Worm (Caenorhabditis elegans): ENCODE measurements around the gene Y69A2AR.32.

Gene Y69A2AR.32

ce11 chrIV:2642673-2643072 lies 32.4 kb downstream of the Y69A2AR.32 start, which contains the start of gene ric-8:
Gene ric-8 (plus strand): TSS chrIV:2642973.
- TF ChIP-seq Y48G9A.11 (GFP tag; IDR thresholded peaks at IDR 0.05) (peak; percentile 40; the same call in 1 of the 2 replicates), lin-13 (GFP tag; optimal IDR thresholded peaks at IDR 0.05) (no peak)

- TF ChIP-seq Y5F2A.4 (GFP tag; optimal IDR thresholded peaks at IDR 0.05) (no peak), mxl-3 (GFP tag; optimal IDR thresholded peaks at IDR 0.05) (no peak), ceh-28 (tag; optimal IDR thresholded peaks at IDR 0.05) (peak; percentile 78), unc-62 (GFP tag; optimal IDR thresholded peaks at IDR 0.05 in 1 of 2) (peak in 1 of 2 experiments; percentile 19), unc-62 (tag; optimal IDR thresholded peaks at IDR 0.05) (no peak), nhr-28 (tag; optimal IDR thresholded peaks at IDR 0.05) (no peak)
Measured at ce11 chrIV:2650031-2650430, 39.8 kb downstream of the Y69A2AR.32 start.

ce11 chrIV:2654965-2655364 lies 44.7 kb downstream of the Y69A2AR.32 start:
- TF ChIP-seq nhr-10 (tag; optimal IDR thresholded peaks at IDR 0.05), result no peak
- TF ChIP-seq set-16 (GFP tag; IDR thresholded peaks at IDR 0.05), result no peak
- TF ChIP-seq snpc-1.2 (GFP tag; IDR thresholded peaks at IDR 0.05), result peak; percentile 75; the same call in 1 of the 2 replicates
- no peak for TF ChIP-seq F44E2.7 (GFP tag; IDR thresholded peaks at IDR 0.05)
- TF ChIP-seq sdz-12 (GFP tag; optimal IDR thresholded peaks at IDR 0.05), result no peak
- no peak for TF ChIP-seq zag-1 (tag; optimal IDR thresholded peaks at IDR 0.05)
- TF ChIP-seq dmd-6 (GFP tag; IDR thresholded peaks at IDR 0.05), result no peak
- TF ChIP-seq T20F7.1 (GFP tag; optimal IDR thresholded peaks at IDR 0.05), result no peak
- TF ChIP-seq ceh-32 (tag; optimal IDR thresholded peaks at IDR 0.05; ENCODE audit: poor library complexity), result no peak
- TF ChIP-seq fos-1 (tag; optimal IDR thresholded peaks at IDR 0.05), result no peak
- TF ChIP-seq zip-11 (GFP tag; IDR thresholded peaks at IDR 0.05), result no peak
- 0 out of 2 replicates have a peak, but pooled peaks have one; percentile 3 for TF ChIP-seq ceh-44 (GFP tag; IDR thresholded peaks at IDR 0.05)
- TF ChIP-seq ama-1 (optimal IDR thresholded peaks at IDR 0.05), result no peak
- TF ChIP-seq zfp-2 (tag; optimal IDR thresholded peaks at IDR 0.05), result no peak
- TF ChIP-seq mdl-1 (tag; optimal IDR thresholded peaks at IDR 0.05), result no peak
- TF ChIP-seq F26F4.8 (GFP tag; conservative IDR thresholded peaks at IDR 0.05), result no peak
- TF ChIP-seq egl-43 (GFP tag; IDR thresholded peaks at IDR 0.05), result peak; percentile 34; the same call in 1 of the 2 replicates
- no peak for TF ChIP-seq jun-1 (tag; optimal IDR thresholded peaks at IDR 0.05)
- no peak for TF ChIP-seq mxl-3 (GFP tag; optimal IDR thresholded peaks at IDR 0.05)
- no peak for TF ChIP-seq snpc-4 (tag; optimal IDR thresholded peaks at IDR 0.05)
- TF ChIP-seq F49E8.2 (tag; optimal IDR thresholded peaks at IDR 0.05; ENCODE audit: borderline replicate concordance), result peak; percentile 72
- no peak for TF ChIP-seq dpl-1 (GFP tag; optimal IDR thresholded peaks at IDR 0.05)
- TF ChIP-seq ZK337.2 (GFP tag; IDR thresholded peaks at IDR 0.05), result no peak
- 0 out of 2 replicates have a peak, but pooled peaks have one; percentile 20 for TF ChIP-seq lim-7 (GFP tag; IDR thresholded peaks at IDR 0.05)
- no peak for TF ChIP-seq lin-1 (GFP tag; IDR thresholded peaks at IDR 0.05)
- TF ChIP-seq vab-7 (GFP tag; IDR thresholded peaks at IDR 0.05), result no peak
- TF ChIP-seq Y5F2A.4 (GFP tag; optimal IDR thresholded peaks at IDR 0.05), result no peak
- TF ChIP-seq nhr-41 (GFP tag; IDR thresholded peaks at IDR 0.05), result no peak
- TF ChIP-seq tag-97 (GFP tag; IDR thresholded peaks at IDR 0.05), result no peak
- no peak for TF ChIP-seq D1046.2 (GFP tag; IDR thresholded peaks at IDR 0.05)
- TF ChIP-seq nhr-48 (tag; optimal IDR thresholded peaks at IDR 0.05), result no peak
- TF ChIP-seq nhr-76 (tag; optimal IDR thresholded peaks at IDR 0.05), result no peak
- no peak for TF ChIP-seq daf-12 (tag; optimal IDR thresholded peaks at IDR 0.05)
- 0 out of 2 replicates have a peak, but pooled peaks have one; percentile 25 for TF ChIP-seq arid-1 (GFP tag; conservative IDR thresholded peaks at IDR 0.05)
- no peak for TF ChIP-seq daf-16 (GFP tag; optimal IDR thresholded peaks at IDR 0.05)
- no peak for TF ChIP-seq daf-16 (tag; optimal IDR thresholded peaks at IDR 0.05)
- TF ChIP-seq nhr-77 (tag; optimal IDR thresholded peaks at IDR 0.05), result no peak
- TF ChIP-seq lin-15B (tag; optimal IDR thresholded peaks at IDR 0.05), result no peak
- TF ChIP-seq zip-2 (tag; optimal IDR thresholded peaks at IDR 0.05), result no peak
- no peak for TF ChIP-seq mep-1 (tag; optimal IDR thresholded peaks at IDR 0.05)
- no peak for TF ChIP-seq unc-62 (GFP tag; optimal IDR thresholded peaks at IDR 0.05 in 1 of 2)
- no peak for TF ChIP-seq unc-62 (tag; optimal IDR thresholded peaks at IDR 0.05)
- TF ChIP-seq ceh-82 (tag; optimal IDR thresholded peaks at IDR 0.05), result no peak
- no peak for TF ChIP-seq T26A8.4 (GFP tag; IDR thresholded peaks at IDR 0.05)
- no peak for TF ChIP-seq gei-8 (GFP tag; optimal IDR thresholded peaks at IDR 0.05)
